Worm (Caenorhabditis elegans) whole organism, mixed stage, embryonic: Measurements from ENCODE around the gene cosa-1.

Source experiments
- elt-3 ChIP-seq: fragments of 150-350 bp; optimal IDR thresholded peaks from 2 replicates; lab custom pipeline; 2014; ENCODE audit warnings: missing biosample characterization, missing genetic modification characterization
- lin-32 ChIP-seq: fragments of 200-800 bp; sonication (Bioruptor generic); optimal IDR thresholded peaks from 2 replicates; lab custom pipeline; 2018; ENCODE audit warnings: mild to moderate bottlenecking, missing genetic modification characterization, missing compliant biosample characterization
- mab-5 ChIP-seq: fragments of 150-350 bp; optimal IDR thresholded peaks from 2 replicates; lab custom pipeline; 2014; ENCODE audit warnings: missing biosample characterization, missing genetic modification characterization
- mep-1 ChIP-seq: fragments of 150-350 bp; optimal IDR thresholded peaks from 2 replicates; lab custom pipeline; 2017; ENCODE audit warnings: missing biosample characterization, missing genetic modification reagents, missing genetic modification characterization, inconsistent platforms
- nhr-12 ChIP-seq: fragments of 150-350 bp; optimal IDR thresholded peaks from 2 replicates; lab custom pipeline; 2014; ENCODE audit warnings: missing biosample characterization, missing genetic modification characterization
- nhr-2 ChIP-seq: fragments of 150-350 bp; optimal IDR thresholded peaks from 2 replicates; lab custom pipeline; 2014; ENCODE audit warnings: missing biosample characterization, missing genetic modification characterization
- nhr-237 ChIP-seq: fragments of 150-350 bp; optimal IDR thresholded peaks from 2 replicates; lab custom pipeline; 2014; ENCODE audit warnings: missing biosample characterization, missing genetic modification characterization
- pha-4 ChIP-seq: fragments of 150-350 bp; optimal IDR thresholded peaks from 2 replicates; lab custom pipeline; 2018; ENCODE audit warnings: missing biosample characterization, missing genetic modification reagents, missing genetic modification characterization
- sem-2 ChIP-seq: fragments of 200-800 bp; sonication (Bioruptor generic); optimal IDR thresholded peaks from 2 replicates; lab custom pipeline; 2018; ENCODE audit warnings: mild to moderate bottlenecking, missing genetic modification characterization, missing compliant biosample characterization
- snpc-4 ChIP-seq: fragments of 150-350 bp; optimal IDR thresholded peaks from 2 replicates; lab custom pipeline; 2014; ENCODE audit warnings: missing biosample characterization, missing genetic modification characterization
- sptf-1 ChIP-seq: sonication (generic microtip); optimal IDR thresholded peaks from 2 replicates; lab custom pipeline; 2017; ENCODE audit warnings: mild to moderate bottlenecking, missing genetic modification characterization, moderate library complexity, missing compliant biosample characterization
- unc-62 ChIP-seq: fragments of 150-350 bp; optimal IDR thresholded peaks from 2 replicates; lab custom pipeline; 2014; ENCODE audit warnings: missing biosample characterization, missing genetic modification reagents, missing genetic modification characterization
- zip-8 ChIP-seq: fragments of 150-350 bp; optimal IDR thresholded peaks from 2 replicates; lab custom pipeline; 2014; ENCODE audit warnings: missing biosample characterization, missing genetic modification characterization
- ztf-11 ChIP-seq: fragments of 150-350 bp; optimal IDR thresholded peaks from 2 replicates; lab custom pipeline; 2014; ENCODE audit warnings: missing biosample characterization, missing genetic modification characterization

ce11 chrIII:2725221-2726203 is at the start of gene cosa-1:
- TF ChIP-seq pha-4 (tag; lab: Kevin White, UChicago) = no peak
- no peak for TF ChIP-seq unc-62 (GFP tag; lab: Kevin White, UChicago)
- no peak for TF ChIP-seq elt-3 (tag; lab: Kevin White, UChicago)
- no peak for TF ChIP-seq sptf-1
- no peak for TF ChIP-seq snpc-4
- TF ChIP-seq nhr-12 = no peak
- no peak for TF ChIP-seq sem-2 (GFP tag; lab: Kevin White, UChicago)
- TF ChIP-seq lin-32 (GFP tag; lab: Kevin White, UChicago) = no peak
- TF ChIP-seq ztf-11 (tag; lab: Kevin White, UChicago) = no peak
- TF ChIP-seq nhr-237 (tag; lab: Kevin White, UChicago) = no peak
- TF ChIP-seq zip-8 (tag; lab: Kevin White, UChicago) = no peak
- no peak for TF ChIP-seq mab-5 (tag; lab: Kevin White, UChicago)
- TF ChIP-seq mep-1 = no peak
- TF ChIP-seq nhr-2 = no peak
